Worm (Caenorhabditis elegans) whole organism, mixed stage, embryonic: Measurements from ENCODE around the gene ftr-1.

ENCODE experiments used
- M03D4.4 ChIP-seq: sonication (generic microtip); optimal IDR thresholded peaks from 2 replicates; lab custom pipeline; 2017; ENCODE audit warnings: mild to moderate bottlenecking, missing genetic modification characterization, missing compliant biosample characterization
- bed-3 ChIP-seq: fragments of 200-800 bp; sonication (Bioruptor generic); optimal IDR thresholded peaks from 3 replicates; lab custom pipeline; 2018; ENCODE audit warnings: mild to moderate bottlenecking, missing genetic modification characterization, moderate library complexity, missing compliant biosample characterization
- blmp-1 ChIP-seq: fragments of 150-350 bp; optimal IDR thresholded peaks from 2 replicates; lab custom pipeline; 2014; ENCODE audit warnings: missing biosample characterization, missing genetic modification characterization
- ceh-39 ChIP-seq: fragments of 150-350 bp; optimal IDR thresholded peaks from 2 replicates; lab custom pipeline; 2014; ENCODE audit warnings: missing biosample characterization, missing genetic modification characterization
- ceh-43 ChIP-seq: fragments of 200-800 bp; sonication (Bioruptor generic); optimal IDR thresholded peaks from 2 replicates; lab custom pipeline; 2018; ENCODE audit warnings: mild to moderate bottlenecking, missing genetic modification characterization, moderate library complexity, missing compliant biosample characterization
- ceh-83 ChIP-seq: fragments of 200-800 bp; sonication (Bioruptor generic); optimal IDR thresholded peaks from 2 replicates; lab custom pipeline; 2018; ENCODE audit warnings: mild to moderate bottlenecking, missing genetic modification characterization, missing compliant biosample characterization
- ces-1 ChIP-seq: fragments of 150-350 bp; optimal IDR thresholded peaks from 2 replicates; lab custom pipeline; 2014; ENCODE audit warnings: missing biosample characterization, missing genetic modification reagents, missing genetic modification characterization
- cnd-1 ChIP-seq: fragments of 200-800 bp; sonication (Bioruptor generic); optimal IDR thresholded peaks from 2 replicates; lab custom pipeline; 2018; ENCODE audit warnings: mild to moderate bottlenecking, missing genetic modification characterization, missing compliant biosample characterization
- drap-1 ChIP-seq: fragments of 200-800 bp; sonication (Bioruptor generic); optimal IDR thresholded peaks from 3 replicates; lab custom pipeline; 2018; ENCODE audit warnings: mild to moderate bottlenecking, missing genetic modification characterization, missing compliant biosample characterization
- elt-1 ChIP-seq: sonication (generic microtip); optimal IDR thresholded peaks from 2 replicates; lab custom pipeline; 2017; ENCODE audit warnings: missing genetic modification characterization, mild to moderate bottlenecking, missing compliant biosample characterization, antibody characterized with exemption, moderate library complexity, borderline replicate concordance; ENCODE audit not compliant: insufficient read depth
- elt-3 ChIP-seq: fragments of 150-350 bp; optimal IDR thresholded peaks from 2 replicates; lab custom pipeline; 2014; ENCODE audit warnings: missing biosample characterization, missing genetic modification characterization
- flh-1 ChIP-seq: fragments of 200-800 bp; sonication (Bioruptor generic); optimal IDR thresholded peaks from 2 replicates; lab custom pipeline; 2018; ENCODE audit warnings: mild to moderate bottlenecking, missing genetic modification characterization, moderate library complexity, missing compliant biosample characterization
- ham-2 ChIP-seq: fragments of 200-800 bp; sonication (Bioruptor generic); optimal IDR thresholded peaks from 2 replicates; lab custom pipeline; 2018; ENCODE audit warnings: mild to moderate bottlenecking, missing genetic modification characterization, missing compliant biosample characterization
- hlh-1 ChIP-seq: fragments of 150-350 bp; optimal IDR thresholded peaks from 2 replicates; lab custom pipeline; 2014; ENCODE audit warnings: missing biosample characterization, missing genetic modification reagents, missing genetic modification characterization
- lin-13 ChIP-seq: fragments of 150-350 bp; optimal IDR thresholded peaks from 2 replicates; lab custom pipeline; 2014; ENCODE audit warnings: missing biosample characterization, missing genetic modification characterization
- lin-32 ChIP-seq: fragments of 200-800 bp; sonication (Bioruptor generic); optimal IDR thresholded peaks from 2 replicates; lab custom pipeline; 2018; ENCODE audit warnings: mild to moderate bottlenecking, missing genetic modification characterization, missing compliant biosample characterization
- lsy-2 ChIP-seq: fragments of 150-350 bp; optimal IDR thresholded peaks from 2 replicates; lab custom pipeline; 2014; ENCODE audit warnings: missing biosample characterization, missing genetic modification characterization
- mab-5 ChIP-seq: fragments of 150-350 bp; optimal IDR thresholded peaks from 2 replicates; lab custom pipeline; 2014; ENCODE audit warnings: missing biosample characterization, missing genetic modification characterization
- mep-1 ChIP-seq: fragments of 150-350 bp; optimal IDR thresholded peaks from 2 replicates; lab custom pipeline; 2017; ENCODE audit warnings: missing biosample characterization, missing genetic modification reagents, missing genetic modification characterization, inconsistent platforms
- mls-2 ChIP-seq: sonication (generic microtip); optimal IDR thresholded peaks from 2 replicates; lab custom pipeline; 2016; ENCODE audit warnings: mild to moderate bottlenecking, missing genetic modification characterization, moderate library complexity, missing compliant biosample characterization
- nhr-12 ChIP-seq: fragments of 150-350 bp; optimal IDR thresholded peaks from 2 replicates; lab custom pipeline; 2014; ENCODE audit warnings: missing biosample characterization, missing genetic modification characterization
- nhr-2 ChIP-seq: fragments of 150-350 bp; optimal IDR thresholded peaks from 2 replicates; lab custom pipeline; 2014; ENCODE audit warnings: missing biosample characterization, missing genetic modification characterization
- nhr-237 ChIP-seq: fragments of 150-350 bp; optimal IDR thresholded peaks from 2 replicates; lab custom pipeline; 2014; ENCODE audit warnings: missing biosample characterization, missing genetic modification characterization
- nhr-28 ChIP-seq: fragments of 150-350 bp; optimal IDR thresholded peaks from 2 replicates; lab custom pipeline; 2014; ENCODE audit warnings: missing biosample characterization, missing genetic modification characterization
- pha-4 ChIP-seq: fragments of 150-350 bp; optimal IDR thresholded peaks from 2 replicates; lab custom pipeline; 2018; ENCODE audit warnings: missing biosample characterization, missing genetic modification reagents, missing genetic modification characterization
- sem-2 ChIP-seq: fragments of 200-800 bp; sonication (Bioruptor generic); optimal IDR thresholded peaks from 2 replicates; lab custom pipeline; 2018; ENCODE audit warnings: mild to moderate bottlenecking, missing genetic modification characterization, missing compliant biosample characterization
- snpc-4 ChIP-seq: fragments of 150-350 bp; optimal IDR thresholded peaks from 2 replicates; lab custom pipeline; 2014; ENCODE audit warnings: missing biosample characterization, missing genetic modification characterization
- sptf-1 ChIP-seq: sonication (generic microtip); optimal IDR thresholded peaks from 2 replicates; lab custom pipeline; 2017; ENCODE audit warnings: mild to moderate bottlenecking, missing genetic modification characterization, moderate library complexity, missing compliant biosample characterization
- tbx-8 ChIP-seq: fragments of 200-800 bp; sonication (Bioruptor generic); optimal IDR thresholded peaks from 2 replicates; lab custom pipeline; 2018; ENCODE audit warnings: mild to moderate bottlenecking, missing genetic modification characterization, moderate library complexity, missing compliant biosample characterization
- unc-120 ChIP-seq: sonication (generic microtip); optimal IDR thresholded peaks from 2 replicates; lab custom pipeline; 2017; ENCODE audit warnings: missing genetic modification characterization, missing compliant biosample characterization; ENCODE audit not compliant: poor library complexity, severe bottlenecking
- unc-62 ChIP-seq: fragments of 150-350 bp; optimal IDR thresholded peaks from 2 replicates; lab custom pipeline; 2014; ENCODE audit warnings: missing biosample characterization, missing genetic modification reagents, missing genetic modification characterization
- zip-8 ChIP-seq: fragments of 150-350 bp; optimal IDR thresholded peaks from 2 replicates; lab custom pipeline; 2014; ENCODE audit warnings: missing biosample characterization, missing genetic modification characterization
- ztf-11 ChIP-seq: fragments of 150-350 bp; optimal IDR thresholded peaks from 2 replicates; lab custom pipeline; 2014; ENCODE audit warnings: missing biosample characterization, missing genetic modification characterization

ftr-1 gene

ce11 chrV:20161781-20162289, 34.9 kb upstream of the ftr-1 start:
- TF ChIP-seq mls-2 (no peak), lin-32 (GFP tag; lab: Kevin White, UChicago) (no peak), M03D4.4 (tag; lab: Kevin White, UChicago) (no peak), elt-3 (tag; lab: Kevin White, UChicago) (no peak), cnd-1 (no peak), sem-2 (GFP tag; lab: Kevin White, UChicago) (no peak), blmp-1 (tag; lab: Kevin White, UChicago) (no peak), lsy-2 (tag; lab: Kevin White, UChicago) (no peak), mab-5 (tag; lab: Kevin White, UChicago) (no peak), pha-4 (tag; lab: Kevin White, UChicago) (no peak), ceh-39 (tag; lab: Kevin White, UChicago) (no peak), ceh-83 (GFP tag; lab: Kevin White, UChicago) (no peak), mep-1 (tag; lab: Kevin White, UChicago) (no peak), ces-1 (GFP tag; lab: Kevin White, UChicago) (no peak), nhr-237 (tag; lab: Kevin White, UChicago) (no peak)
- TF ChIP-seq, all 35 proteins: peak for 0

ce11 chrV:20162290-20163104, 34.3 kb upstream of the ftr-1 start:
- TF ChIP-seq snpc-4 (tag; lab: Kevin White, UChicago) (no peak), sem-2 (GFP tag; lab: Kevin White, UChicago) (no peak)

ce11 chrV:20163105-20163449, 33.7 kb upstream of the ftr-1 start:
- TF ChIP-seq lin-13 (tag; lab: Kevin White, UChicago) (no peak), drap-1 (GFP tag; lab: Kevin White, UChicago) (no peak), unc-62 (GFP tag; lab: Kevin White, UChicago) (no peak), elt-1 (tag; lab: Kevin White, UChicago) (no peak), flh-1 (GFP tag; lab: Kevin White, UChicago) (no peak), lin-32 (GFP tag; lab: Kevin White, UChicago) (no peak), zip-8 (tag; lab: Kevin White, UChicago) (no peak), unc-120 (tag; lab: Kevin White, UChicago) (no peak), nhr-12 (tag; lab: Kevin White, UChicago) (no peak), sptf-1 (no peak), sem-2 (GFP tag; lab: Kevin White, UChicago) (no peak), ceh-43 (GFP tag; lab: Kevin White, UChicago) (no peak), snpc-4 (tag; lab: Kevin White, UChicago) (no peak), ham-2 (GFP tag; lab: Kevin White, UChicago) (no peak), pha-4 (tag; lab: Kevin White, UChicago) (no peak), ztf-11 (tag; lab: Kevin White, UChicago) (no peak), hlh-1 (tag; lab: Kevin White, UChicago) (no peak)

- TF ChIP-seq nhr-2 (tag; lab: Kevin White, UChicago), result no peak
- no peak for TF ChIP-seq lin-32 (GFP tag; lab: Kevin White, UChicago)
- no peak for TF ChIP-seq M03D4.4 (tag; lab: Kevin White, UChicago)
- no peak for TF ChIP-seq drap-1 (GFP tag; lab: Kevin White, UChicago)
- TF ChIP-seq nhr-28 (tag; lab: Kevin White, UChicago), result no peak
- TF ChIP-seq blmp-1 (tag; lab: Kevin White, UChicago), result no peak
- TF ChIP-seq tbx-8, result no peak
- no peak for TF ChIP-seq bed-3 (GFP tag; lab: Kevin White, UChicago)
Measured at ce11 chrV:20164059-20164892, 32.5 kb upstream of the ftr-1 start, which contains the start of gene F19B2.5. Gene F19B2.5 (minus strand): TSS chrV:20164165.
